Worm (Caenorhabditis elegans): ENCODE measurements around the gene F40F8.3.

- TF ChIP-seq ref-2 (tag; optimal IDR thresholded peaks at IDR 0.05) = no peak
- no peak for TF ChIP-seq ama-1 (optimal IDR thresholded peaks at IDR 0.05)
- TF ChIP-seq nfya-1 (tag; optimal IDR thresholded peaks at IDR 0.05) = no peak
- TF ChIP-seq C08G9.2 (tag; optimal IDR thresholded peaks at IDR 0.05) = no peak
- no peak for TF ChIP-seq ttx-3 (tag; optimal IDR thresholded peaks at IDR 0.05)
- no peak for TF ChIP-seq Y22D7AL.16 (tag; optimal IDR thresholded peaks at IDR 0.05)
- no peak for TF ChIP-seq ceh-24 (tag; optimal IDR thresholded peaks at IDR 0.05)
- TF ChIP-seq unc-86 (tag; optimal IDR thresholded peaks at IDR 0.05) = no peak
- TF ChIP-seq pros-1 (tag; optimal IDR thresholded peaks at IDR 0.05) = no peak
Measured at ce11 chrII:11177376-11177775, 48.3 kb downstream of the F40F8.3 start, which contains the start of gene F37H8.6.
